Worm (Caenorhabditis elegans): ENCODE results near the gene BE0003N10.1.

Gene BE0003N10.1

DNA sequence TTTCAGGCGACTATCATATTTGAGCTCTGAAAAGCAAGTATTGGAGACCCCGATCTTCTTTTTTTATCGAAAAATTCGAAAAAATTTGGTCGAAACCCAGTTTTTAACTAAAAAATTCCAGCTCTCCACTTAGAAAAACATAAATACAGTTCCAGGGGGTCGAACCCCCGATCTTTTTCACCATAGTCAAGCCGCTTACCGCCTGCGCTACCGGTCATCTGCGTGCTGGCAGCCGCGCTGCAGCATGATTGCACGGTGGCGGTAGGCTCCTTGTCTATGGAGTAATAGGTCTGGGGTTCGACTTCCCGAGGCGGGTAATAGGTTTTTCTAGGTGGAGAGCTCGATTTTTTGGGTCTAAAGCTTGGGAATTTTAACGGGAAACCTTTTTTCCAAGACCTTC is 27.5 kb upstream of the BE0003N10.1 start, which contains the start of gene clc-24:
clc-24 (plus strand) TSS at position 263 of the 400 bp plus-strand sequence.
- TF ChIP-seq nhr-11 (tag; optimal IDR thresholded peaks at IDR 0.05) (no peak), pha-2 (tag; optimal IDR thresholded peaks at IDR 0.05) (no peak), ref-2 (tag; optimal IDR thresholded peaks at IDR 0.05) (no peak), sdc-2 (tag; optimal IDR thresholded peaks at IDR 0.05) (no peak), sox-4 (tag; optimal IDR thresholded peaks at IDR 0.05) (no peak), ceh-48 (tag; optimal IDR thresholded peaks at IDR 0.05) (no peak), unc-55 (GFP tag; optimal IDR thresholded peaks at IDR 0.05) (no peak), pax-1 (tag; optimal IDR thresholded peaks at IDR 0.05) (no peak), lim-6 (tag; optimal IDR thresholded peaks at IDR 0.05) (no peak)

DNA sequence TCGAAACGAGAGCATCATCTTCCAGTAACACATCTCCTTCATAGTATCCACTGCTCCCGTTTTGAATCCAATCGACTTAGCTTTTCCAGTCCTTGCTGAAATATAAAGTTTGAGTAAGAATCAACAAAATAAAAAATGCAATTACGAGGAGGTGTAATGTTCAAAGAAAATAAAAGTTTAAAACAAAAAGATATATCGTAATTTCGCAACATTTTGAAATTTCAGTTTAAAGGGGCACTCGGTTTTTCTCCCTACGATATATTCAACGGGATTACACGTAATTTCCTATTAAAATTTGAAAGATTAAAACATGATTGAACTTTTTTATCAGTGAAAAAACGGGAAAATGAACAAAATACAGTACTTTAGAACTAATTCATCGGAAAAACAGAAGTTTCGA is 21.2 kb upstream of the BE0003N10.1 start, which contains the start of gene Y34F4.3:
Y34F4.3 (minus strand) TSS at position 101 of the 400 bp plus-strand sequence.
- TF ChIP-seq mec-3 (tag; optimal IDR thresholded peaks at IDR 0.05; ENCODE audit: borderline replicate concordance) (no peak), npax-4 (tag; optimal IDR thresholded peaks at IDR 0.05) (no peak), pqm-1 (tag; optimal IDR thresholded peaks at IDR 0.05) (no peak), ceh-6 (GFP tag; optimal IDR thresholded peaks at IDR 0.05) (no peak), nhr-232 (tag; optimal IDR thresholded peaks at IDR 0.05) (no peak), C38D4.7 (GFP tag; optimal IDR thresholded peaks at IDR 0.05) (no peak), ref-2 (tag; optimal IDR thresholded peaks at IDR 0.05) (no peak), C08G9.2 (tag; optimal IDR thresholded peaks at IDR 0.05) (no peak), sdc-2 (tag; optimal IDR thresholded peaks at IDR 0.05) (no peak), lin-11 (tag; optimal IDR thresholded peaks at IDR 0.05) (no peak), K02D7.2 (tag; optimal IDR thresholded peaks at IDR 0.05) (no peak), unc-3 (GFP tag; conservative IDR thresholded peaks at IDR 0.05) (no peak), unc-3 (tag; optimal IDR thresholded peaks at IDR 0.05) (no peak), ceh-2 (tag; optimal IDR thresholded peaks at IDR 0.05) (no peak)

ce11 chrIII:1020732-1021131 is 16.6 kb upstream of the BE0003N10.1 start, which contains the start of gene clc-23:
Gene clc-23 (plus strand): TSS chrIII:1020954.
- TF ChIP-seq ceh-2 (tag; optimal IDR thresholded peaks at IDR 0.05) = no peak
- no peak for TF ChIP-seq K02D7.2 (tag; optimal IDR thresholded peaks at IDR 0.05)
- TF ChIP-seq mec-3 (tag; optimal IDR thresholded peaks at IDR 0.05; ENCODE audit: borderline replicate concordance) = no peak
- TF ChIP-seq ahr-1 (tag; optimal IDR thresholded peaks at IDR 0.05) = no peak
- no peak for TF ChIP-seq pha-2 (tag; optimal IDR thresholded peaks at IDR 0.05)
- TF ChIP-seq sdc-2 (tag; optimal IDR thresholded peaks at IDR 0.05) = no peak
- no peak for TF ChIP-seq ceh-6 (GFP tag; optimal IDR thresholded peaks at IDR 0.05)
- no peak for TF ChIP-seq Y22D7AL.16 (tag; optimal IDR thresholded peaks at IDR 0.05)
- no peak for TF ChIP-seq tbx-7 (tag; optimal IDR thresholded peaks at IDR 0.05)
- TF ChIP-seq ttx-3 (tag; optimal IDR thresholded peaks at IDR 0.05) = no peak
- no peak for TF ChIP-seq C38D4.7 (GFP tag; optimal IDR thresholded peaks at IDR 0.05)
- TF ChIP-seq fkh-10 (GFP tag; optimal IDR thresholded peaks at IDR 0.05) = no peak
- no peak for TF ChIP-seq pros-1 (tag; optimal IDR thresholded peaks at IDR 0.05)
- no peak for TF ChIP-seq ceh-34 (tag; optimal IDR thresholded peaks at IDR 0.05)
- no peak for TF ChIP-seq ceh-22 (tag; optimal IDR thresholded peaks at IDR 0.05)
- no peak for TF ChIP-seq hlh-8 (tag; optimal IDR thresholded peaks at IDR 0.05)
- TF ChIP-seq elt-4 (tag; optimal IDR thresholded peaks at IDR 0.05) = no peak
- TF ChIP-seq ceh-18 (tag; optimal IDR thresholded peaks at IDR 0.05) = no peak
- no peak for TF ChIP-seq unc-86 (tag; optimal IDR thresholded peaks at IDR 0.05)

- TF ChIP-seq F13H6.1 (tag; optimal IDR thresholded peaks at IDR 0.05) (no peak), ama-1 (optimal IDR thresholded peaks at IDR 0.05) (no peak), che-1 (tag; optimal IDR thresholded peaks at IDR 0.05) (no peak), mec-3 (tag; optimal IDR thresholded peaks at IDR 0.05; ENCODE audit: borderline replicate concordance) (no peak), ceh-14 (tag; optimal IDR thresholded peaks at IDR 0.05) (no peak), ceh-9 (tag; optimal IDR thresholded peaks at IDR 0.05) (no peak), pat-9 (tag; optimal IDR thresholded peaks at IDR 0.05) (no peak), odd-2 (tag; optimal IDR thresholded peaks at IDR 0.05) (no peak), elt-4 (tag; optimal IDR thresholded peaks at IDR 0.05) (no peak), unc-42 (tag; optimal IDR thresholded peaks at IDR 0.05) (no peak)
These were observed 11.0 kb upstream of the BE0003N10.1 start, which contains the start of gene clc-25 for ce11 chrIII:1026261-1026660. Gene clc-25 (minus strand): TSS chrIII:1026361.

All from whole organism, late embryonic.